Fruit fly (Drosophila melanogaster) whole organism, embryonic: ENCODE data around the gene Pxn.

Experiments
- Aef1 ChIP-seq: fragments of 200-800 bp; sonication (Bioruptor generic); IDR thresholded peaks from 3 replicates; pipeline ENCODE4 v1.3.6; 2022; ENCODE audit warnings: missing biosample characterization, missing genetic modification characterization
- Atf3 ChIP-seq: fragments of 200-800 bp; sonication (Bioruptor generic); optimal IDR thresholded peaks from 3 replicates; lab custom pipeline; 2016; ENCODE audit warnings: missing biosample characterization, missing genetic modification characterization
- CG11247 ChIP-seq: fragments of 200-800 bp; sonication (Bioruptor generic); IDR thresholded peaks from 2 replicates; pipeline ENCODE4 v1.3.6; 2022; ENCODE audit warnings: missing biosample characterization, missing genetic modification characterization
- CG11456 ChIP-seq: fragments of 200-800 bp; sonication (Bioruptor generic); IDR thresholded peaks from 3 replicates; pipeline ENCODE4 v1.3.6; 2022; ENCODE audit warnings: missing biosample characterization, missing genetic modification characterization
- CG12104 ChIP-seq: fragments of 200-800 bp; sonication (Bioruptor generic); optimal IDR thresholded peaks from 3 replicates; lab custom pipeline; 2016; ENCODE audit warnings: missing biosample characterization, missing genetic modification characterization
- CG12744 ChIP-seq: fragments of 200-800 bp; sonication (Bioruptor generic); optimal IDR thresholded peaks from 2 replicates; lab custom pipeline; 2016; ENCODE audit warnings: missing biosample characterization, missing genetic modification characterization
- CG15011 ChIP-seq: fragments of 200-800 bp; sonication (Bioruptor generic); optimal IDR thresholded peaks from 3 replicates; lab custom pipeline; 2018; ENCODE audit warnings: missing biosample characterization, mild to moderate bottlenecking, missing genetic modification characterization
- CG1603 ChIP-seq: fragments of 200-800 bp; sonication (Bioruptor generic); optimal IDR thresholded peaks from 2 replicates; lab custom pipeline; 2019; ENCODE audit warnings: missing biosample characterization, mild to moderate bottlenecking, missing genetic modification characterization, moderate library complexity
- CG17361 ChIP-seq: fragments of 200-800 bp; sonication (Bioruptor generic); IDR thresholded peaks from 3 replicates; pipeline ENCODE4 v1.3.6; 2022; ENCODE audit warnings: missing biosample characterization, missing genetic modification characterization
- CG18262 ChIP-seq: fragments of 200-800 bp; optimal IDR thresholded peaks from 3 replicates; lab custom pipeline; 2019; ENCODE audit warnings: missing biosample characterization, mild to moderate bottlenecking, missing genetic modification characterization, moderate library complexity
- CG3065 ChIP-seq: fragments of 200-800 bp; sonication (Bioruptor generic); optimal IDR thresholded peaks from 2 replicates; lab custom pipeline; 2016; ENCODE audit warnings: missing biosample characterization, missing genetic modification characterization
- CG31224 ChIP-seq: fragments of 200-800 bp; sonication (Bioruptor generic); IDR thresholded peaks from 2 replicates; pipeline ENCODE4 v1.3.6; 2022; ENCODE audit warnings: missing biosample characterization, missing genetic modification characterization
- CG7357 ChIP-seq: fragments of 200-800 bp; sonication (Bioruptor generic); IDR thresholded peaks from 3 replicates; pipeline ENCODE4 v1.3.6; 2022; ENCODE audit warnings: missing biosample characterization, missing genetic modification characterization
- CG7786 ChIP-seq: fragments of 200-800 bp; sonication (Bioruptor generic); optimal IDR thresholded peaks from 2 replicates; lab custom pipeline; 2016; ENCODE audit warnings: missing biosample characterization, missing genetic modification characterization
- CG8089 ChIP-seq: fragments of 200-800 bp; sonication (Bioruptor generic); optimal IDR thresholded peaks from 3 replicates; lab custom pipeline; 2016; ENCODE audit warnings: missing biosample characterization, missing genetic modification characterization
- CG8290 ChIP-seq, 3 experiments: fragments of 200-800 bp; sonication (Bioruptor generic); optimal IDR thresholded peaks; 2 replicates each; lab custom pipeline; 2016 to 2019; ENCODE audit warnings: missing biosample characterization in 3 of 3, missing genetic modification characterization in 3 of 3, mild to moderate bottlenecking in 2 of 3, moderate library complexity in 1 of 3
- CG8765 ChIP-seq: fragments of 200-800 bp; sonication (Bioruptor generic); IDR thresholded peaks from 2 replicates; pipeline ENCODE4 v1.3.6; 2022; ENCODE audit warnings: missing biosample characterization, missing genetic modification characterization
- CG9609 ChIP-seq: fragments of 200-800 bp; sonication (Bioruptor generic); optimal IDR thresholded peaks from 3 replicates; lab custom pipeline; 2016; ENCODE audit warnings: missing biosample characterization, missing genetic modification characterization
- E2f1 ChIP-seq: fragments of 200-800 bp; sonication (Bioruptor generic); IDR thresholded peaks from 2 replicates; pipeline ENCODE4 v1.3.6; 2022; ENCODE audit warnings: missing biosample characterization, missing genetic modification characterization
- E2f2 ChIP-seq: fragments of 200-800 bp; sonication (Bioruptor generic); IDR thresholded peaks from 2 replicates; pipeline ENCODE4 v1.3.6; 2022; ENCODE audit warnings: missing biosample characterization, missing genetic modification characterization
- ERR ChIP-seq: fragments of 200-800 bp; sonication (Bioruptor generic); optimal IDR thresholded peaks from 2 replicates; lab custom pipeline; 2016; ENCODE audit warnings: missing biosample characterization, missing genetic modification characterization
- Fer2 ChIP-seq: fragments of 200-800 bp; sonication (Bioruptor generic); optimal IDR thresholded peaks from 2 replicates; lab custom pipeline; 2018; ENCODE audit warnings: missing biosample characterization, mild to moderate bottlenecking, missing genetic modification characterization, moderate library complexity
- Gsc ChIP-seq: fragments of 200-800 bp; sonication (Bioruptor generic); IDR thresholded peaks from 2 replicates; pipeline ENCODE4 v1.3.6; 2022; ENCODE audit warnings: missing biosample characterization, missing genetic modification characterization
- HmgD ChIP-seq: fragments of 200-800 bp; sonication (Bioruptor generic); optimal IDR thresholded peaks from 3 replicates; lab custom pipeline; 2016; ENCODE audit warnings: missing biosample characterization, missing genetic modification characterization
- HmgZ ChIP-seq: fragments of 200-800 bp; sonication (Bioruptor generic); optimal IDR thresholded peaks from 2 replicates; lab custom pipeline; 2018; ENCODE audit warnings: missing biosample characterization, mild to moderate bottlenecking, missing genetic modification characterization
- Hmx ChIP-seq: fragments of 200-800 bp; sonication (Bioruptor generic); optimal IDR thresholded peaks from 2 replicates; lab custom pipeline; 2016; ENCODE audit warnings: missing biosample characterization, missing genetic modification characterization
- Ptx1 ChIP-seq: fragments of 200-800 bp; sonication (Bioruptor generic); IDR thresholded peaks from 2 replicates; pipeline ENCODE4 v1.3.6; 2022; ENCODE audit warnings: missing biosample characterization, missing genetic modification characterization
- Ravus ChIP-seq: fragments of 200-800 bp; sonication (Bioruptor generic); IDR thresholded peaks from 2 replicates; pipeline ENCODE4 v1.3.6; 2022; ENCODE audit warnings: missing biosample characterization, missing genetic modification characterization
- Sry-δ ChIP-seq: fragments of 200-800 bp; sonication (Bioruptor generic); optimal IDR thresholded peaks from 2 replicates; lab custom pipeline; 2016; ENCODE audit warnings: missing biosample characterization, missing genetic modification characterization
- Stat92E ChIP-seq, 3 experiments: fragments of >200 bp in 2 of 3; fragments of 200-800 bp in 1 of 3; sonication (Bioruptor generic) in 1 of 3; optimal IDR thresholded peaks; 2 replicates each; lab custom pipeline; 2017 to 2019; ENCODE audit warnings: missing biosample characterization in 3 of 3, missing genetic modification characterization in 3 of 3, mild to moderate bottlenecking in 1 of 3, moderate library complexity in 1 of 3
- bcd ChIP-seq: fragments of 200-800 bp; sonication (Bioruptor generic); optimal IDR thresholded peaks from 2 replicates; lab custom pipeline; 2017; ENCODE audit warnings: missing biosample characterization, mild to moderate bottlenecking, missing genetic modification characterization
- bigmax ChIP-seq: fragments of 200-800 bp; sonication (Bioruptor generic); optimal IDR thresholded peaks from 2 replicates; lab custom pipeline; 2018; ENCODE audit warnings: missing biosample characterization, mild to moderate bottlenecking, missing genetic modification characterization
- ci ChIP-seq: fragments of 200-800 bp; sonication (Bioruptor generic); IDR thresholded peaks from 3 replicates; pipeline ENCODE4 v1.3.6; 2022; ENCODE audit warnings: missing biosample characterization, missing genetic modification characterization
- cwo ChIP-seq: fragments of 200-800 bp; sonication (Bioruptor generic); optimal IDR thresholded peaks from 3 replicates; lab custom pipeline; 2017; ENCODE audit warnings: missing biosample characterization, missing genetic modification characterization, mild to moderate bottlenecking, moderate library complexity, missing genetic modification reagents
- dm ChIP-seq: fragments of 200-800 bp; sonication (Bioruptor generic); optimal IDR thresholded peaks from 3 replicates; lab custom pipeline; 2016; ENCODE audit warnings: missing biosample characterization, missing genetic modification characterization
- dpn ChIP-seq, 2 experiments: fragments of 200-800 bp; sonication (Bioruptor generic); optimal IDR thresholded peaks; 3 replicates each; lab custom pipeline; 2016; ENCODE audit warnings: missing biosample characterization in 2 of 2, missing genetic modification characterization in 2 of 2
- mam ChIP-seq: fragments of 200-800 bp; sonication (Bioruptor generic); optimal IDR thresholded peaks from 3 replicates; lab custom pipeline; 2016; ENCODE audit warnings: missing biosample characterization, missing genetic modification characterization
- oc ChIP-seq: fragments of 200-800 bp; sonication (Bioruptor generic); optimal IDR thresholded peaks from 2 replicates; lab custom pipeline; 2018; ENCODE audit warnings: missing biosample characterization, mild to moderate bottlenecking, missing genetic modification characterization, moderate library complexity
- pb ChIP-seq: fragments of 200-800 bp; sonication (Bioruptor generic); optimal IDR thresholded peaks from 3 replicates; lab custom pipeline; 2016; ENCODE audit warnings: missing biosample characterization, missing genetic modification characterization
- peb ChIP-seq: fragments of 200-800 bp; sonication (Bioruptor generic); IDR thresholded peaks from 2 replicates; pipeline ENCODE4 v1.3.6; 2022; ENCODE audit warnings: missing biosample characterization, missing genetic modification characterization
- pnt ChIP-seq: fragments of 200-800 bp; sonication (Bioruptor generic); optimal IDR thresholded peaks from 3 replicates; lab custom pipeline; 2016; ENCODE audit warnings: missing biosample characterization, missing genetic modification characterization
- pros ChIP-seq: fragments of 200-800 bp; sonication (Bioruptor generic); optimal IDR thresholded peaks from 3 replicates; lab custom pipeline; 2019; ENCODE audit warnings: missing biosample characterization, mild to moderate bottlenecking, missing genetic modification characterization, moderate library complexity
- pum ChIP-seq: fragments of 200-800 bp; sonication (Bioruptor generic); optimal IDR thresholded peaks from 2 replicates; lab custom pipeline; 2016; ENCODE audit warnings: missing biosample characterization, missing genetic modification characterization
- sens ChIP-seq: fragments of 200-800 bp; sonication (Bioruptor generic); peaks from one replicate; lab custom pipeline; 2016; ENCODE audit warnings: missing biosample characterization, missing genetic modification characterization
- sens-2 ChIP-seq: fragments of 200-800 bp; sonication (Bioruptor generic); IDR thresholded peaks from 2 replicates; pipeline ENCODE4 v1.3.6; 2022; ENCODE audit warnings: missing biosample characterization, missing genetic modification characterization
- seq ChIP-seq: fragments of 200-800 bp; sonication (Bioruptor generic); IDR thresholded peaks from 2 replicates; pipeline ENCODE4 v1.3.6; 2022; ENCODE audit warnings: missing biosample characterization, missing genetic modification characterization
- sim ChIP-seq: fragments of 200-800 bp; sonication (Bioruptor generic); IDR thresholded peaks from 2 replicates; pipeline ENCODE4 v1.3.6; 2022; ENCODE audit warnings: missing biosample characterization, missing genetic modification characterization
- slbo ChIP-seq: fragments of 200-800 bp; sonication (Bioruptor generic); IDR thresholded peaks from 2 replicates; pipeline ENCODE4 v1.3.6; 2022; ENCODE audit warnings: missing biosample characterization, missing genetic modification characterization
- yki ChIP-seq: fragments of >200 bp; optimal IDR thresholded peaks from 3 replicates; lab custom pipeline; 2018
- zen2 ChIP-seq: fragments of 200-800 bp; sonication (Bioruptor generic); IDR thresholded peaks from 3 replicates; pipeline ENCODE4 v1.3.6; 2022; ENCODE audit warnings: missing biosample characterization, missing genetic modification characterization; ENCODE audit not compliant: partially characterized antibody

Gene Pxn

dm6 chr3L:2586804-2587561 lies 42.9 kb downstream of the Pxn start, which contains the start of gene RpL8 (continued):
- TF ChIP-seq CG8290 (GFP tag; optimal IDR thresholded peaks at IDR 0.05; lab: Kevin White, UChicago): peak; percentile 49
- peak; percentile 67 to 90 for TF ChIP-seq CG8290 (tag; optimal IDR thresholded peaks at IDR 0.05; lab: Kevin White, UChicago)
- TF ChIP-seq slbo: peak; percentile 91
- TF ChIP-seq CG17361: peak; percentile 66; the same call in 2 of the 3 replicates
- peak; percentile 71 for TF ChIP-seq pb (GFP tag; lab: Kevin White, UChicago)
- peak; percentile 95 for TF ChIP-seq dm (GFP tag; lab: Kevin White, UChicago)
- TF ChIP-seq oc (tag; lab: Kevin White, UChicago): peak; percentile 67
- TF ChIP-seq HmgZ (tag; lab: Kevin White, UChicago): peak; percentile 68
- TF ChIP-seq ci (GFP tag; lab: Robert Waterston, UW): peak; percentile 97
- TF ChIP-seq Ptx1 (GFP tag; lab: Robert Waterston, UW): peak; percentile 64; the same call in 1 of the 2 replicates
- TF ChIP-seq CG1603 (tag; lab: Kevin White, UChicago): peak; percentile 75
- peak; percentile 89 for TF ChIP-seq sens-2 (GFP tag; lab: Robert Waterston, UW)
- TF ChIP-seq pnt (GFP tag; lab: Kevin White, UChicago): peak; percentile 27
- TF ChIP-seq HmgD (GFP tag; lab: Kevin White, UChicago): peak; percentile 79
- peak; percentile 47 for TF ChIP-seq E2f2 (GFP tag; lab: Robert Waterston, UW)
- TF ChIP-seq Aef1 (GFP tag; lab: Robert Waterston, UW): peak; percentile 82
- TF ChIP-seq CG31224: peak; percentile 67
- no peak for TF ChIP-seq zen2 (GFP tag; lab: Robert Waterston, UW)
- peak; percentile 59 for TF ChIP-seq CG18262
- TF ChIP-seq CG7357 (GFP tag; lab: Robert Waterston, UW): peak; percentile 94
- peak; percentile 72 for TF ChIP-seq CG12104 (GFP tag; lab: Kevin White, UChicago)
- TF ChIP-seq Atf3 (GFP tag; lab: Kevin White, UChicago): peak; percentile 74
- peak; percentile 55 for TF ChIP-seq CG9609 (GFP tag; lab: Kevin White, UChicago)
- peak; percentile 9; the same call in 1 of the 2 replicates for TF ChIP-seq Ravus (GFP tag; lab: Robert Waterston, UW)
- peak; percentile 32; the same call in 1 of the 2 replicates for TF ChIP-seq peb (GFP tag; lab: Robert Waterston, UW)
- peak; percentile 64 for TF ChIP-seq CG3065 (GFP tag; lab: Kevin White, UChicago)
- TF ChIP-seq CG8089: peak; percentile 84
- TF ChIP-seq CG8765: no peak
- peak; percentile 61 for TF ChIP-seq mam (GFP tag; lab: Kevin White, UChicago)
- TF ChIP-seq bcd (GFP tag; lab: Kevin White, UChicago): peak; percentile 88
- peak; percentile 80 for TF ChIP-seq seq (GFP tag; lab: Robert Waterston, UW)
- TF ChIP-seq sim: peak; percentile 10; the same call in 1 of the 2 replicates
- peak; percentile 55 for TF ChIP-seq Fer2 (tag; lab: Kevin White, UChicago)
- peak; percentile 94 for TF ChIP-seq CG11456
- peak; percentile 77 for TF ChIP-seq E2f1 (GFP tag; lab: Robert Waterston, UW)
- TF ChIP-seq pum (GFP tag; lab: Kevin White, UChicago): peak; percentile 66
- peak in 1 of 3 experiments; percentile 73 for TF ChIP-seq Stat92E (GFP tag; optimal IDR thresholded peaks at IDR 0.05; lab: Kevin White, UChicago)
- peak; percentile 92 for TF ChIP-seq sens
- peak; percentile 43 for TF ChIP-seq CG7786 (GFP tag; lab: Kevin White, UChicago)
- peak; percentile 88 for TF ChIP-seq Sry-δ (GFP tag; lab: Kevin White, UChicago)
- peak; percentile 59 for TF ChIP-seq pros (GFP tag; lab: Kevin White, UChicago)
- peak; percentile 70 for TF ChIP-seq bigmax
- peak; percentile 11 for TF ChIP-seq Hmx (GFP tag; lab: Kevin White, UChicago)
- no peak for TF ChIP-seq Gsc (GFP tag; lab: Robert Waterston, UW)
- TF ChIP-seq CG15011 (GFP tag; lab: Kevin White, UChicago): peak; percentile 74
- TF ChIP-seq CG11247 (GFP tag; lab: Robert Waterston, UW): peak; percentile 84
- peak; percentile 46 for TF ChIP-seq ERR (GFP tag; lab: Kevin White, UChicago)
- TF ChIP-seq cwo: peak; percentile 51
- TF ChIP-seq dpn (GFP tag; optimal IDR thresholded peaks at IDR 0.05; lab: Kevin White, UChicago): peak; percentile 51 to 89
- TF ChIP-seq CG12744 (GFP tag; lab: Kevin White, UChicago): peak; percentile 75
- TF ChIP-seq yki (lab: Kevin White, UChicago): no peak
